Fruit fly (Drosophila melanogaster) whole organism, prepupa: ENCODE results near the gene gpp.

ENCODE experiments used
- CG10631 ChIP-seq: fragments of 200-800 bp; sonication (Bioruptor generic); optimal IDR thresholded peaks from 2 replicates; lab custom pipeline; 2016; ENCODE audit warnings: missing biosample characterization, missing genetic modification characterization
- CG10669 ChIP-seq: fragments of 200-800 bp; sonication (Bioruptor generic); optimal IDR thresholded peaks from 3 replicates; lab custom pipeline; 2018; ENCODE audit warnings: missing biosample characterization, mild to moderate bottlenecking, missing genetic modification characterization, moderate library complexity
- CG11294 ChIP-seq: fragments of 200-800 bp; sonication (Bioruptor generic); IDR thresholded peaks from 2 replicates; pipeline ENCODE4 v1.3.6; 2022; ENCODE audit warnings: missing biosample characterization, missing genetic modification characterization
- CG11902 ChIP-seq: fragments of 200-800 bp; sonication (Bioruptor generic); optimal IDR thresholded peaks from 3 replicates; lab custom pipeline; 2016; ENCODE audit warnings: missing biosample characterization, missing genetic modification characterization
- CG15336 ChIP-seq: fragments of 200-800 bp; sonication (Bioruptor generic); IDR thresholded peaks from 2 replicates; pipeline ENCODE4 v1.3.6; 2022; ENCODE audit warnings: missing biosample characterization, missing genetic modification characterization
- CG3032 ChIP-seq: fragments of 200-800 bp; optimal IDR thresholded peaks from 2 replicates; lab custom pipeline; 2019; ENCODE audit warnings: missing biosample characterization, mild to moderate bottlenecking, missing genetic modification characterization, moderate library complexity
- CG31627 ChIP-seq: fragments of 200-800 bp; sonication (Bioruptor generic); optimal IDR thresholded peaks from 3 replicates; lab custom pipeline; 2016; ENCODE audit warnings: missing biosample characterization, missing genetic modification characterization
- CG34406 ChIP-seq: fragments of 200-800 bp; sonication (Bioruptor generic); optimal IDR thresholded peaks from 3 replicates; lab custom pipeline; 2016; ENCODE audit warnings: missing biosample characterization, missing genetic modification characterization
- CG3919 ChIP-seq: fragments of 200-800 bp; sonication (Bioruptor generic); optimal IDR thresholded peaks from 3 replicates; lab custom pipeline; 2016; ENCODE audit warnings: missing biosample characterization, missing genetic modification characterization
- CG4318 ChIP-seq: fragments of 200-800 bp; sonication (Bioruptor generic); optimal IDR thresholded peaks from 3 replicates; lab custom pipeline; 2017; ENCODE audit warnings: missing biosample characterization, mild to moderate bottlenecking, missing genetic modification characterization
- CG6276 ChIP-seq: fragments of 200-800 bp; sonication (Bioruptor generic); optimal IDR thresholded peaks from 2 replicates; lab custom pipeline; 2017; ENCODE audit warnings: missing biosample characterization, mild to moderate bottlenecking, missing genetic modification characterization
- CG6854 ChIP-seq: fragments of 200-800 bp; sonication (Bioruptor generic); optimal IDR thresholded peaks from 2 replicates; lab custom pipeline; 2017; ENCODE audit warnings: missing biosample characterization, mild to moderate bottlenecking, missing genetic modification characterization
- CG8319 ChIP-seq: fragments of 200-800 bp; sonication (Bioruptor generic); optimal IDR thresholded peaks from 3 replicates; lab custom pipeline; 2016; ENCODE audit warnings: missing biosample characterization, missing genetic modification characterization
- CG8632 ChIP-seq: fragments of 200-800 bp; sonication (Bioruptor generic); optimal IDR thresholded peaks from 3 replicates; lab custom pipeline; 2016; ENCODE audit warnings: missing biosample characterization, missing genetic modification characterization
- Ets21C ChIP-seq: fragments of 200-800 bp; sonication (Bioruptor generic); optimal IDR thresholded peaks from 3 replicates; lab custom pipeline; 2016; ENCODE audit warnings: missing biosample characterization, missing genetic modification characterization
- Gug ChIP-seq: fragments of 200-800 bp; sonication (Bioruptor generic); IDR thresholded peaks from 2 replicates; pipeline ENCODE4 v1.3.6; 2022; ENCODE audit warnings: missing biosample characterization, missing genetic modification characterization
- Hr39 ChIP-seq: fragments of 200-800 bp; sonication (Bioruptor generic); optimal IDR thresholded peaks from 2 replicates; lab custom pipeline; 2016; ENCODE audit warnings: missing biosample characterization, missing genetic modification characterization
- Met ChIP-seq: fragments of 200-800 bp; sonication (Bioruptor generic); optimal IDR thresholded peaks from 3 replicates; lab custom pipeline; 2016; ENCODE audit warnings: missing biosample characterization, missing genetic modification characterization
- Sox14 ChIP-seq: fragments of 200-800 bp; sonication (Bioruptor generic); optimal IDR thresholded peaks from 3 replicates; lab custom pipeline; 2016; ENCODE audit warnings: missing biosample characterization, missing genetic modification characterization
- Sox15 ChIP-seq: fragments of 200-800 bp; sonication (Bioruptor generic); optimal IDR thresholded peaks from 3 replicates; lab custom pipeline; 2016; ENCODE audit warnings: missing biosample characterization, missing genetic modification characterization
- achi ChIP-seq: fragments of 200-800 bp; sonication (Bioruptor generic); optimal IDR thresholded peaks from 3 replicates; lab custom pipeline; 2016; ENCODE audit warnings: missing biosample characterization, missing genetic modification characterization
- acj6 ChIP-seq: fragments of 200-800 bp; sonication (Bioruptor generic); optimal IDR thresholded peaks from 3 replicates; lab custom pipeline; 2016; ENCODE audit warnings: missing biosample characterization, missing genetic modification characterization
- cyc ChIP-seq: fragments of 200-800 bp; sonication (Bioruptor generic); optimal IDR thresholded peaks from 3 replicates; lab custom pipeline; 2016; ENCODE audit warnings: missing biosample characterization, missing genetic modification characterization
- esn ChIP-seq: fragments of 200-800 bp; sonication (Bioruptor generic); optimal IDR thresholded peaks from 2 replicates; lab custom pipeline; 2016; ENCODE audit warnings: missing biosample characterization, mild to moderate bottlenecking, missing genetic modification characterization, moderate library complexity
- fd59A ChIP-seq: fragments of 200-800 bp; sonication (Bioruptor generic); optimal IDR thresholded peaks from 2 replicates; lab custom pipeline; 2017; ENCODE audit warnings: missing biosample characterization, mild to moderate bottlenecking, missing genetic modification characterization, missing genetic modification reagents
- fd85E ChIP-seq: fragments of 200-800 bp; sonication (Bioruptor generic); optimal IDR thresholded peaks from 3 replicates; lab custom pipeline; 2016; ENCODE audit warnings: missing biosample characterization, missing genetic modification characterization
- fkh ChIP-seq: fragments of 200-800 bp; sonication (Bioruptor generic); optimal IDR thresholded peaks from 3 replicates; lab custom pipeline; 2017; ENCODE audit warnings: missing biosample characterization, mild to moderate bottlenecking, missing genetic modification characterization, moderate library complexity
- net ChIP-seq: fragments of 200-800 bp; sonication (Bioruptor generic); optimal IDR thresholded peaks from 3 replicates; lab custom pipeline; 2016; ENCODE audit warnings: missing biosample characterization, missing genetic modification characterization

The gpp gene

DNA sequence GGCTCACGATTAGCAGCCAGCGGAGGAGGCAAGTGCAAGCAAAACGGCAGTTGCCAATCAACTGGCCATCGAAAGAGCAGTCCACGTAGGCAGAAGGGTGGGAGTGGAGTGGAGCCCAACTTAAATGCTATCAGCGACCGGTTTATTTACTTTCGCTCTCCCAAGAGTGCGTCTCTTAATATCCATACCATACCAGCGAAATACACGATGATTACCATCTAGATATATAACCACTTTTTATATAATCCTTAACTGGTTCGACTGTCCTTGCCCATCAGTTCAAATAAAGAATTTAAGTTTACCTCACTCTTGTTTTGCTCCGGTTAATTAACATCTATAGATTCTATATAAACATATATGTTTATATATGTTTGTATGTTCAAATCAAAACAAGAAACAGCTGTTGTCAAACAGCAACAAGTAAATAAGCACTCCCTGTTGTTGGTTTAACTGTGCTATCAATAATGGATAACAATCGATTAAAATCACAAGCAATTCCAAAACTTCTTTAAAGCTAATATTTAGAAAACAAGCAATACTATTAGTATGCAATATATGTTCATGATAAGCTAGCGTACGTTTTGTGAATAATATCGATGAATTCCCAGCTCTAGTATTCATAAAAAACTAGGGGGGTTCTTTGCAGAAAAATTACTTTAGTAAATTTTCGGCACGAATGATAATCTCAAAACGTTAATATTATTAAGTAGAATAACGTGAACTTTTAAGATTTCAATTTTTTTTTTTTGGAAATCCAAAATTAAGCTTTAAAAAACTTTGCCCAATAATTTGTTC, 32.9 kb upstream of the gpp start (continued):
- TF ChIP-seq CG11902 (GFP tag; lab: Kevin White, UChicago) (no peak), CG31627 (peak; percentile 27), CG4318 (GFP tag; lab: Kevin White, UChicago) (no peak), Met (peak; percentile 55), CG34406 (GFP tag; lab: Kevin White, UChicago) (no peak), CG10631 (GFP tag; lab: Kevin White, UChicago) (peak; percentile 37), Sox14 (peak; percentile 52), Hr39 (GFP tag; lab: Kevin White, UChicago) (peak; percentile 44), CG3032 (tag; lab: Kevin White, UChicago) (peak; percentile 14), fd85E (GFP tag; lab: Kevin White, UChicago) (peak; percentile 29)

DNA sequence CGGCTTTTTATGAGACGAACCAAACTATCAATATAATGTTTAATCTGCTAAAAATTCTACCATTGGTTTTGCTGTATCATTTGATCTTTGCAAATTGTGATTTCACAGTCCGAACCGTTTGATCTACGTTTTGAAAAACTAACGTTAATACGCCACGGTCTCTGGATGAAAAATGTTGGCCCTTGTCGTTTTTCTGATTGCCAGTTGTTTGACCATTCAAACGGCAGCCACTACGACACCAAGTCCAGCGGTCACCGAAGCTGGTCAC, 32.4 kb upstream of the gpp start, which contains the start of gene CG42564:
Gene CG42564 (plus strand): TSS at position 169 of the 268 bp plus-strand sequence.
- TF ChIP-seq esn (GFP tag; lab: Kevin White, UChicago) (peak; percentile 33), acj6 (GFP tag; lab: Kevin White, UChicago) (no peak)
- TF ChIP-seq, all 60 proteins: peak for 1

DNA sequence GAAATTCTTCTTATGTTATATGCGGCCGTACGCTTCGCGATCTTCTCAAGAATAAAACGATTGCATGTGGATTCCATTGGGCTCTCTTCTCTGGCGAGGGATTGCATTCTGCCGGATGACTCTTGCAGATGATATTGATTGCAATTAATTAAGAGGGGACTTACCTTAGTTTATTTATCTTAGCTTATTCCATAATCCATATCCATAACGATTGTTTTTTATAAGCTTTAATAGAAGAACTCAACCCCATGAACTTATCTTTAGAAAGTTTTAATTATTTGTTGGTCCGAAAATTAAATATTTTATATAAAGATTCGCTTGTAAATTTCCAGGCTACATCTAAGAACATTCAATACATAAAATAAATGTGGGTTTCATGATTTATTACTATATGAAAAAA, 30.7 kb upstream of the gpp start, which contains the start of gene CRAT:
Gene CRAT (minus strand): TSS at position 101 of the 400 bp plus-strand sequence.
- TF ChIP-seq fd59A (GFP tag; lab: Kevin White, UChicago) (no peak), CG10669 (GFP tag; lab: Kevin White, UChicago) (no peak)

DNA sequence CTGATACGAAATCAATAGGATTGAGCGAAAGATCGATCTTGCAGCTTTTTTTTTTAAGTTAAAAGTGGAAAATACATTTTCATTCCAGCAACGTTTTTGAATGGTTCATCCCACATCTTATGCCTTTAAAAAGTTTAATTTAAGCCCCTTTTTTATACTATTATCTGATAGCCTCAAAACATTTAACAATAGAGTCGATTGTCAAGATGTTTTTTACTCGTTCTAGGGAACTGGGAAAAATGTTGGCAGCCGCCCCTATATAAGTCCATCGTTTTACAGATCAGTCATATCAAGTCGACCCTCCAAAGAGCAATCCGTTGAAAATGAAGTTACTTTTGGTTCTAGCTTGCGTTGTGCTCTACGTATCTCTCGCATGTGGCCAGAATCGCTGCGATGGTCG, 29.2 kb upstream of the gpp start, which contains the start of gene CG42537:
Gene CG42537 (plus strand): TSS at position 301 of the 400 bp plus-strand sequence.
- TF ChIP-seq CG6854 (GFP tag; lab: Kevin White, UChicago): no peak

DNA sequence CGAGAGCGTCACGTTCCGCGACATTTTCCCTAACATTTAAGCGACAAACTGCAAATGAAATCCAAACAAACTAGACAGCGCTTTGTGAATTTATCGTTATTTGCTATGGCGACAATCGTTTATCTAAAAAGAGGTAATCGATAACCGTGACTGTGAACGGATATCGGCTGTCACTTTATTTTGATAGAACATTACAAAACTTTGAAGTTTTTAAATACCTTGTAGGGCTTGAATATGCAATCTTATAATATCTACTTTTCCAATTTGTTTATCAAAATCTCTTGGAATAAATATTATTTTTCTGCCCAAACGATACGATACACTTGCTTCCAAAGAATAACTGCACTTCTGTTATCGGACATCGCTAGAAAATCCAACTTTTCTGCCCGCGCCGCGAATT, 26.5 kb upstream of the gpp start, which contains the start of the genes CG1024 and TfIIFalpha:
Gene CG1024 (minus strand): TSS at position 200 of the 400 bp plus-strand sequence.
Gene TfIIFalpha (plus strand): TSS at position 339 of the 400 bp plus-strand sequence.
- TF ChIP-seq Sox14 (peak; percentile 10), Ets21C (GFP tag; lab: Kevin White, UChicago) (no peak), cyc (GFP tag; lab: Kevin White, UChicago) (peak; percentile 4), Sox15 (GFP tag; lab: Kevin White, UChicago) (no peak), esn (GFP tag; lab: Kevin White, UChicago) (peak; percentile 41), CG3032 (tag; lab: Kevin White, UChicago) (peak; percentile 22)

DNA sequence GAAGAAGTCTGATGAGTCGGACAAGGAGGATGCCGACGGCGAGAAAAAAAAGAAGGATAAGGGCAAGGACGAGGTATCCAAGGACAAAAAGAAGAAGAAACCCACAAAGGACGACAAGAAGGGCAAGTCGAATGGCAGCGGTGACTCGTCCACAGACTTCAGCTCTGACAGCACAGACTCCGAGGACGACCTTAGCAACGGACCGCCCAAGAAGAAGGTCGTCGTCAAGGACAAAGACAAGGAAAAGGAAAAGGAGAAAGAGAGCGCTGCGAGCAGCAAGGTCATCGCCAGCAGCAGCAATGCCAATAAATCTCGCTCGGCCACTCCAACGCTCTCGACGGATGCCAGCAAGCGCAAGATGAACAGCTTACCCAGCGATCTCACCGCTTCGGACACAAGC, 24.9 kb upstream of the gpp start:
- TF ChIP-seq CG3919 (GFP tag; lab: Kevin White, UChicago): no peak
- no peak for TF ChIP-seq achi (GFP tag; lab: Kevin White, UChicago)
- no peak for TF ChIP-seq CG8632 (GFP tag; lab: Kevin White, UChicago)
- no peak for TF ChIP-seq CG10631 (GFP tag; lab: Kevin White, UChicago)
- no peak for TF ChIP-seq CG15336
- TF ChIP-seq CG4318 (GFP tag; lab: Kevin White, UChicago): no peak
- no peak for TF ChIP-seq net (GFP tag; lab: Kevin White, UChicago)
- no peak for TF ChIP-seq CG3032 (tag; lab: Kevin White, UChicago)
- no peak for TF ChIP-seq CG6276
- TF ChIP-seq CG11294 (GFP tag; lab: Robert Waterston, UW): no peak
- TF ChIP-seq fkh: no peak
- no peak for TF ChIP-seq Gug (GFP tag; lab: Robert Waterston, UW)
- TF ChIP-seq CG8319 (GFP tag; lab: Kevin White, UChicago): no peak
